Fruit fly (Drosophila melanogaster) whole organism, embryonic: ENCODE results near the gene Ptpmeg2.
A peak's percentile ranks its signal among the peaks of the same experiment; 100 is the strongest.

Experiments used
- CG10979 ChIP-seq: fragments of 200-800 bp; sonication (Bioruptor generic); optimal IDR thresholded peaks from 2 replicates; lab custom pipeline; 2018; ENCODE audit warnings: missing biosample characterization, mild to moderate bottlenecking, missing genetic modification characterization, moderate library complexity
- CG11504 ChIP-seq: fragments of 200-800 bp; sonication (Bioruptor generic); optimal IDR thresholded peaks from 3 replicates; lab custom pipeline; 2019; ENCODE audit warnings: missing biosample characterization, mild to moderate bottlenecking, missing genetic modification characterization, moderate library complexity
- CG12071 ChIP-seq: fragments of 200-800 bp; sonication (Bioruptor generic); optimal IDR thresholded peaks from 3 replicates; lab custom pipeline; 2018; ENCODE audit warnings: missing biosample characterization, mild to moderate bottlenecking, missing genetic modification characterization
- CG14667 ChIP-seq: fragments of 200-800 bp; sonication (Bioruptor generic); IDR thresholded peaks from 2 replicates; pipeline ENCODE4 v1.3.6; 2022; ENCODE audit warnings: missing biosample characterization, missing genetic modification characterization
- CG1529 ChIP-seq: fragments of 200-800 bp; sonication (Bioruptor generic); optimal IDR thresholded peaks from 3 replicates; lab custom pipeline; 2018; ENCODE audit warnings: missing biosample characterization, missing genetic modification characterization
- CG15696 ChIP-seq: fragments of 200-800 bp; sonication (Bioruptor generic); optimal IDR thresholded peaks from 2 replicates; lab custom pipeline; 2019; ENCODE audit warnings: missing biosample characterization, mild to moderate bottlenecking, missing genetic modification characterization, moderate library complexity
- CG17912 ChIP-seq: fragments of 200-800 bp; sonication (Bioruptor generic); optimal IDR thresholded peaks from 2 replicates; lab custom pipeline; 2018; ENCODE audit warnings: missing biosample characterization, mild to moderate bottlenecking, missing genetic modification characterization
- CG18476 ChIP-seq: fragments of 200-800 bp; sonication (Bioruptor generic); optimal IDR thresholded peaks from 2 replicates; lab custom pipeline; 2016; ENCODE audit warnings: missing biosample characterization, mild to moderate bottlenecking, missing genetic modification characterization
- CG2678 ChIP-seq: fragments of 200-800 bp; sonication (Bioruptor generic); optimal IDR thresholded peaks from 3 replicates; lab custom pipeline; 2019; ENCODE audit warnings: missing biosample characterization, mild to moderate bottlenecking, missing genetic modification characterization, moderate library complexity
- CG2889 ChIP-seq: fragments of 200-800 bp; sonication (Bioruptor generic); IDR thresholded peaks from 3 replicates; pipeline ENCODE4 v1.3.6; 2022; ENCODE audit warnings: missing biosample characterization, missing genetic modification characterization
- CG30403 ChIP-seq: fragments of 200-800 bp; sonication (Bioruptor generic); optimal IDR thresholded peaks from 3 replicates; lab custom pipeline; 2016; ENCODE audit warnings: missing biosample characterization, missing genetic modification characterization
- CG31388 ChIP-seq: fragments of 200-800 bp; sonication (Bioruptor generic); optimal IDR thresholded peaks from 2 replicates; lab custom pipeline; 2016; ENCODE audit warnings: missing biosample characterization, missing genetic modification characterization
- CG3407 ChIP-seq: fragments of 200-800 bp; sonication (Bioruptor generic); optimal IDR thresholded peaks from 2 replicates; lab custom pipeline; 2018; ENCODE audit warnings: missing biosample characterization, mild to moderate bottlenecking, missing genetic modification characterization
- CG6254 ChIP-seq: fragments of 200-800 bp; sonication (Bioruptor generic); optimal IDR thresholded peaks from 3 replicates; lab custom pipeline; 2017; ENCODE audit warnings: mild to moderate bottlenecking, missing biosample characterization, missing genetic modification reagents, missing genetic modification characterization
- CTCF ChIP-seq: fragments of 200-800 bp; sonication (Bioruptor generic); optimal IDR thresholded peaks from 2 replicates; lab custom pipeline; 2017; ENCODE audit warnings: missing biosample characterization, mild to moderate bottlenecking, missing genetic modification characterization, moderate library complexity
- D ChIP-seq, 2 experiments: fragments of 200-800 bp in 1 of 2; fragments of >200 bp in 1 of 2; sonication (Bioruptor generic) in 1 of 2; optimal IDR thresholded peaks; 2 replicates in 1 of 2; 3 replicates in 1 of 2; lab custom pipeline; 2017; ENCODE audit warnings: mild to moderate bottlenecking in 1 of 2, missing biosample characterization in 1 of 2, missing genetic modification characterization in 1 of 2, missing genetic modification reagents in 1 of 2
- Dad ChIP-seq: fragments of 200-800 bp; sonication (Bioruptor generic); optimal IDR thresholded peaks from 3 replicates; lab custom pipeline; 2016; ENCODE audit warnings: missing biosample characterization, missing genetic modification characterization
- Drgx ChIP-seq: fragments of 200-800 bp; sonication (Bioruptor generic); IDR thresholded peaks from 2 replicates; pipeline ENCODE4 v1.3.6; 2022; ENCODE audit warnings: missing biosample characterization, missing genetic modification characterization
- Hr51 ChIP-seq, 2 experiments: fragments of 200-800 bp; sonication (Bioruptor generic); optimal IDR thresholded peaks; 2 replicates in 1 of 2; 3 replicates in 1 of 2; lab custom pipeline; 2016 to 2018; ENCODE audit warnings: missing biosample characterization in 2 of 2, missing genetic modification characterization in 2 of 2, mild to moderate bottlenecking in 1 of 2, moderate library complexity in 1 of 2
- Max ChIP-seq: fragments of 200-800 bp; sonication (Bioruptor generic); optimal IDR thresholded peaks from 2 replicates; lab custom pipeline; 2016; ENCODE audit warnings: missing biosample characterization, mild to moderate bottlenecking, missing genetic modification characterization
- Nf-YA ChIP-seq: fragments of 200-800 bp; sonication (Bioruptor generic); IDR thresholded peaks from 2 replicates; pipeline ENCODE4 v1.3.6; 2022; ENCODE audit warnings: missing biosample characterization, missing genetic modification characterization
- PHDP ChIP-seq: fragments of 200-800 bp; sonication (Bioruptor generic); optimal IDR thresholded peaks from 3 replicates; lab custom pipeline; 2018; ENCODE audit warnings: missing biosample characterization, mild to moderate bottlenecking, missing genetic modification characterization, moderate library complexity
- Ptx1 ChIP-seq: fragments of 200-800 bp; sonication (Bioruptor generic); IDR thresholded peaks from 2 replicates; pipeline ENCODE4 v1.3.6; 2022; ENCODE audit warnings: missing biosample characterization, missing genetic modification characterization
- Rfx ChIP-seq: fragments of 200-800 bp; sonication (Bioruptor generic); IDR thresholded peaks from 2 replicates; pipeline ENCODE4 v1.3.6; 2022; ENCODE audit warnings: missing biosample characterization, missing genetic modification characterization
- Xbp1 ChIP-seq: fragments of 200-800 bp; sonication (Bioruptor generic); optimal IDR thresholded peaks from 3 replicates; lab custom pipeline; 2016; ENCODE audit warnings: missing biosample characterization, mild to moderate bottlenecking, missing genetic modification characterization
- ac ChIP-seq: fragments of 200-800 bp; sonication (Bioruptor generic); optimal IDR thresholded peaks from 3 replicates; lab custom pipeline; 2017; ENCODE audit warnings: missing biosample characterization, mild to moderate bottlenecking, missing genetic modification characterization
- ap ChIP-seq: fragments of 200-800 bp; sonication (Bioruptor generic); IDR thresholded peaks from 2 replicates; pipeline ENCODE4 v1.3.6; 2022; ENCODE audit warnings: missing biosample characterization, missing genetic modification characterization
- ara ChIP-seq: fragments of 200-800 bp; sonication (Bioruptor generic); IDR thresholded peaks from 2 replicates; pipeline ENCODE4 v1.3.6; 2022; ENCODE audit warnings: missing biosample characterization, missing genetic modification characterization
- ase ChIP-seq: fragments of 200-800 bp; sonication (Bioruptor generic); IDR thresholded peaks from 3 replicates; pipeline ENCODE4 v1.3.6; 2022; ENCODE audit warnings: missing biosample characterization, missing genetic modification characterization
- ci ChIP-seq: fragments of 200-800 bp; sonication (Bioruptor generic); IDR thresholded peaks from 3 replicates; pipeline ENCODE4 v1.3.6; 2022; ENCODE audit warnings: missing biosample characterization, missing genetic modification characterization
- crol ChIP-seq: fragments of 200-800 bp; sonication (Bioruptor generic); IDR thresholded peaks from 2 replicates; pipeline ENCODE4 v1.3.6; 2022; ENCODE audit warnings: missing biosample characterization, missing genetic modification characterization
- cwo ChIP-seq: fragments of 200-800 bp; sonication (Bioruptor generic); optimal IDR thresholded peaks from 3 replicates; lab custom pipeline; 2017; ENCODE audit warnings: missing biosample characterization, missing genetic modification characterization, mild to moderate bottlenecking, moderate library complexity, missing genetic modification reagents
- dpn ChIP-seq, 2 experiments: fragments of 200-800 bp; sonication (Bioruptor generic); optimal IDR thresholded peaks; 3 replicates each; lab custom pipeline; 2016; ENCODE audit warnings: missing biosample characterization in 2 of 2, missing genetic modification characterization in 2 of 2
- fd3F ChIP-seq: fragments of 200-800 bp; sonication (Bioruptor generic); optimal IDR thresholded peaks from 2 replicates; lab custom pipeline; 2018; ENCODE audit warnings: missing biosample characterization, mild to moderate bottlenecking, missing genetic modification characterization, moderate library complexity
- gt ChIP-seq: fragments of 200-800 bp; sonication (Bioruptor generic); IDR thresholded peaks from 2 replicates; pipeline ENCODE4 v1.3.6; 2022; ENCODE audit warnings: missing biosample characterization, missing genetic modification characterization
- hb ChIP-seq: fragments of 200-800 bp; sonication (Bioruptor generic); IDR thresholded peaks from 3 replicates; pipeline ENCODE4 v1.3.6; 2022; ENCODE audit warnings: missing biosample characterization, missing genetic modification characterization; ENCODE audit not compliant: partially characterized antibody
- hkb ChIP-seq, 2 experiments: fragments of 200-800 bp in 1 of 2; fragments of >200 bp in 1 of 2; sonication (Bioruptor generic) in 1 of 2; IDR thresholded peaks in 1 of 2; optimal IDR thresholded peaks in 1 of 2; 2 replicates each; pipeline versions ENCODE4 v1.3.6 to Lab custom; 2017 to 2022; ENCODE audit warnings: missing biosample characterization in 1 of 2, missing genetic modification characterization in 1 of 2
- lab ChIP-seq: fragments of 200-800 bp; sonication (Bioruptor generic); optimal IDR thresholded peaks from 3 replicates; lab custom pipeline; 2017; ENCODE audit warnings: missing biosample characterization, missing genetic modification characterization, mild to moderate bottlenecking, moderate library complexity, missing genetic modification reagents
- lmd ChIP-seq: fragments of 200-800 bp; sonication (Bioruptor generic); IDR thresholded peaks from 2 replicates; pipeline ENCODE4 v1.3.6; 2022; ENCODE audit warnings: missing biosample characterization, missing genetic modification characterization
- luna ChIP-seq: fragments of 200-800 bp; sonication (Bioruptor generic); optimal IDR thresholded peaks from 2 replicates; lab custom pipeline; 2016; ENCODE audit warnings: missing biosample characterization, missing genetic modification characterization
- nmo ChIP-seq: fragments of 200-800 bp; sonication (Bioruptor generic); optimal IDR thresholded peaks from 2 replicates; lab custom pipeline; 2018; ENCODE audit warnings: missing biosample characterization, mild to moderate bottlenecking, missing genetic modification characterization, moderate library complexity
- odd ChIP-seq: fragments of 200-800 bp; sonication (Bioruptor generic); optimal IDR thresholded peaks from 2 replicates; lab custom pipeline; 2017; ENCODE audit warnings: missing biosample characterization, mild to moderate bottlenecking, missing genetic modification characterization
- otp ChIP-seq: fragments of 200-800 bp; sonication (Bioruptor generic); IDR thresholded peaks from 3 replicates; pipeline ENCODE4, ENCODE4 v1.3.6; 2022; ENCODE audit warnings: missing biosample characterization, missing genetic modification characterization
- ranshi ChIP-seq: fragments of 200-800 bp; sonication (Bioruptor generic); IDR thresholded peaks from 2 replicates; pipeline ENCODE4 v1.3.6; 2022; ENCODE audit warnings: missing biosample characterization, missing genetic modification characterization
- sqz ChIP-seq: fragments of 200-800 bp; sonication (Bioruptor generic); optimal IDR thresholded peaks from 3 replicates; lab custom pipeline; 2018; ENCODE audit warnings: missing biosample characterization, mild to moderate bottlenecking, missing genetic modification characterization
- sr ChIP-seq: fragments of 200-800 bp; sonication (Bioruptor generic); IDR thresholded peaks from 3 replicates; pipeline ENCODE4 v1.3.6; 2022; ENCODE audit warnings: missing biosample characterization, missing genetic modification characterization
- toy ChIP-seq: fragments of 200-800 bp; sonication (Bioruptor generic); IDR thresholded peaks from 2 replicates; pipeline ENCODE4 v1.3.6; 2022; ENCODE audit warnings: missing biosample characterization, missing genetic modification characterization
- vnd ChIP-seq: fragments of 200-800 bp; sonication (Bioruptor generic); IDR thresholded peaks from 3 replicates; pipeline ENCODE4 v1.3.6; 2022; ENCODE audit warnings: missing biosample characterization, missing genetic modification characterization; ENCODE audit not compliant: partially characterized antibody
- vvl ChIP-seq: fragments of 200-800 bp; sonication (Bioruptor generic); IDR thresholded peaks from 2 replicates; pipeline ENCODE4 v1.3.6; 2022; ENCODE audit warnings: missing biosample characterization, missing genetic modification characterization

Gene Ptpmeg2

dm6 chrX:9652006-9652405 lies 6.9 kb downstream of the Ptpmeg2 start (continued):
- TF ChIP-seq hb: no peak
- no peak for TF ChIP-seq CG31388 (GFP tag; lab: Kevin White, UChicago)
- TF ChIP-seq Ptx1 (GFP tag; lab: Robert Waterston, UW): peak; percentile 61
- TF ChIP-seq sqz (GFP tag; lab: Kevin White, UChicago): peak; percentile 4
- peak; percentile 52 for TF ChIP-seq PHDP (tag; lab: Kevin White, UChicago)
- peak; percentile 61 for TF ChIP-seq CG10979 (tag; lab: Kevin White, UChicago)
- peak; percentile 52 for TF ChIP-seq lmd (GFP tag; lab: Robert Waterston, UW)
- TF ChIP-seq Drgx (GFP tag; lab: Robert Waterston, UW): 0 out of 2 replicates have a peak, but pooled peaks have one; percentile 21
- peak; percentile 70 for TF ChIP-seq nmo
- TF ChIP-seq ara (GFP tag; lab: Robert Waterston, UW): no peak; the same call in 1 of the 2 replicates
- TF ChIP-seq ranshi (GFP tag; lab: Robert Waterston, UW): peak; percentile 48; the same call in 1 of the 2 replicates
- TF ChIP-seq Dad (GFP tag; lab: Kevin White, UChicago): no peak
- TF ChIP-seq ap (GFP tag; lab: Robert Waterston, UW): peak; percentile 32; the same call in 1 of the 2 replicates
- TF ChIP-seq CG12071: peak; percentile 52
- peak; percentile 46 for TF ChIP-seq CG30403
- no peak for TF ChIP-seq ac (GFP tag; lab: Kevin White, UChicago)
- 0 out of 2 replicates have a peak, but pooled peaks have one; percentile 11 for TF ChIP-seq gt (GFP tag; lab: Robert Waterston, UW)
- TF ChIP-seq CG14667 (GFP tag; lab: Robert Waterston, UW): peak; percentile 36; the same call in 1 of the 2 replicates
- 0 out of 2 replicates have a peak, but pooled peaks have one; percentile 30 for TF ChIP-seq crol (GFP tag; lab: Robert Waterston, UW)
- TF ChIP-seq otp (GFP tag; lab: Robert Waterston, UW): peak; percentile 66; the same call in 2 of the 3 replicates
- TF ChIP-seq CG6254 (GFP tag; lab: Kevin White, UChicago): no peak
- peak in 1 of 2 experiments; percentile 51 for TF ChIP-seq dpn (GFP tag; optimal IDR thresholded peaks at IDR 0.05; lab: Kevin White, UChicago)
- TF ChIP-seq ase (GFP tag; lab: Robert Waterston, UW): peak; percentile 60; the same call in 2 of the 3 replicates
- no peak for TF ChIP-seq D (optimal IDR thresholded peaks at IDR 0.05; lab: Kevin White, UChicago)
- TF ChIP-seq D (GFP tag; optimal IDR thresholded peaks at IDR 0.05; lab: Kevin White, UChicago): peak; percentile 11
- TF ChIP-seq Rfx (GFP tag; lab: Robert Waterston, UW): peak; percentile 53
- peak; percentile 21 for TF ChIP-seq odd (GFP tag; lab: Kevin White, UChicago)
- TF ChIP-seq CG1529 (GFP tag; lab: Kevin White, UChicago): peak; percentile 62
- TF ChIP-seq CTCF: peak; percentile 18
- peak; percentile 79 for TF ChIP-seq vvl (GFP tag; lab: Robert Waterston, UW)
- no peak for TF ChIP-seq hkb (optimal IDR thresholded peaks at IDR 0.05; lab: Kevin White, UChicago)
- TF ChIP-seq hkb (GFP tag; IDR thresholded peaks at IDR 0.05; lab: Robert Waterston, UW): peak; percentile 29; the same call in 1 of the 2 replicates
- no peak for TF ChIP-seq CG17912 (GFP tag; lab: Kevin White, UChicago)
- peak in 1 of 2 experiments; percentile 63 for TF ChIP-seq Hr51 (GFP tag; optimal IDR thresholded peaks at IDR 0.05; lab: Kevin White, UChicago)
- peak; percentile 48 for TF ChIP-seq CG3407 (GFP tag; lab: Kevin White, UChicago)
- TF ChIP-seq CG11504: peak; percentile 80
- TF ChIP-seq CG18476 (GFP tag; lab: Kevin White, UChicago): peak; percentile 13
- TF ChIP-seq Nf-YA (GFP tag; lab: Robert Waterston, UW): 0 out of 2 replicates have a peak, but pooled peaks have one; percentile 48
- TF ChIP-seq toy (GFP tag; lab: Robert Waterston, UW): no peak
- peak; percentile 66 for TF ChIP-seq lab (GFP tag; lab: Kevin White, UChicago)
- no peak for TF ChIP-seq CG15696 (tag; lab: Kevin White, UChicago)
- TF ChIP-seq Xbp1 (GFP tag; lab: Kevin White, UChicago): peak; percentile 57
- peak; percentile 87 for TF ChIP-seq ci (GFP tag; lab: Robert Waterston, UW)
- TF ChIP-seq Max: peak; percentile 1
- TF ChIP-seq fd3F (GFP tag; lab: Kevin White, UChicago): peak; percentile 13
- no peak for TF ChIP-seq luna (GFP tag; lab: Kevin White, UChicago)
- TF ChIP-seq CG2889: 0 out of 3 replicates have a peak, but pooled peaks have one; percentile 32
- no peak for TF ChIP-seq sr
- peak; percentile 18 for TF ChIP-seq cwo
- TF ChIP-seq CG2678 (tag; lab: Kevin White, UChicago): peak; percentile 74
- TF ChIP-seq vnd (GFP tag; lab: Robert Waterston, UW): no peak
